Worm (Caenorhabditis elegans) whole organism, early embryonic: ENCODE results near the gene gcy-34.

ENCODE experiments used
- ama-1 ChIP-seq: fragments of 150-350 bp; optimal IDR thresholded peaks from 2 replicates; lab custom pipeline; 2014
- ceh-13 ChIP-seq: fragments of 200-800 bp; sonication (Bioruptor generic); optimal IDR thresholded peaks from 2 replicates; lab custom pipeline; 2018; ENCODE audit warnings: mild to moderate bottlenecking, missing genetic modification characterization, missing compliant biosample characterization
- ceh-36 ChIP-seq: sonication (generic microtip); optimal IDR thresholded peaks from 2 replicates; lab custom pipeline; 2016; ENCODE audit warnings: missing genetic modification characterization, inconsistent platforms, missing compliant biosample characterization
- hmbx-1 ChIP-seq: sonication (generic microtip); optimal IDR thresholded peaks from 2 replicates; lab custom pipeline; 2016; ENCODE audit warnings: mild to moderate bottlenecking, missing genetic modification characterization, missing compliant biosample characterization
- pes-1 ChIP-seq: fragments of 200-800 bp; sonication (Bioruptor generic); IDR thresholded peaks from 2 replicates; pipeline ENCODE4 v1.3.6; 2022; ENCODE audit warnings: missing genetic modification reagents, missing genetic modification characterization, missing compliant biosample characterization
- tbx-11 ChIP-seq: fragments of 200-800 bp; sonication (Bioruptor generic); IDR thresholded peaks from 2 replicates; pipeline ENCODE4 v1.3.6; 2022; ENCODE audit warnings: missing genetic modification characterization, missing compliant biosample characterization

DNA sequence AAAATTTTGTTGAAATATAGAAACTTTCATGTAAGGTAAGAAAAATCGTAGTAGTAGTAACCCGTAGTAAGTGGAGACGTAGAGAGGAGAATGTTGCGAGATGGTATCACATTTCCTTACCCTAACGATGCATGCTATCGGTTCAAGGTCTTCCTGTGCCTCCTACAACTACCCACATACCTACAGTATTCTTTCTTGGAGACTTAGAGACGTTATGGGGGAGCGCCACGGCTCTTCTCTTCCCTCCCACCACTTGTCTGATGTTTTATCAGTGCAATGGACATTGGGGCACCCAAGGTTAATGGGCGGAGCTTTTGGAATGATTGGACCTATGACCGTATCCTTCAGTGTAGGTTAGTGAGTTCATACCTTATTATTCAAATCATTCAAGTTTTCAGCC, 5.2 kb upstream of the gcy-34 start:
- TF ChIP-seq pes-1 (GFP tag; lab: Robert Waterston, UW) (no peak), ama-1 (lab: Kevin White, UChicago) (no peak), ceh-13 (GFP tag; lab: Kevin White, UChicago) (no peak), ceh-36 (tag; lab: Kevin White, UChicago) (no peak), hmbx-1 (no peak), tbx-11 (GFP tag; lab: Robert Waterston, UW) (no peak)
